Fruit fly (Drosophila melanogaster) whole organism, embryonic: ENCODE results near the gene CG3984.
A peak's percentile ranks its signal among the peaks of the same experiment; 100 is the strongest.

Experiments
- CG10209 ChIP-seq: fragments of 200-800 bp; sonication (Bioruptor generic); optimal IDR thresholded peaks from 3 replicates; lab custom pipeline; 2017; ENCODE audit warnings: missing biosample characterization, mild to moderate bottlenecking, missing genetic modification characterization, missing genetic modification reagents
- CG10267 ChIP-seq: fragments of 200-800 bp; sonication (Bioruptor generic); optimal IDR thresholded peaks from 2 replicates; lab custom pipeline; 2018; ENCODE audit warnings: missing biosample characterization, mild to moderate bottlenecking, missing genetic modification characterization, moderate library complexity
- CG10979 ChIP-seq: fragments of 200-800 bp; sonication (Bioruptor generic); optimal IDR thresholded peaks from 2 replicates; lab custom pipeline; 2018; ENCODE audit warnings: missing biosample characterization, mild to moderate bottlenecking, missing genetic modification characterization, moderate library complexity
- CG11456 ChIP-seq: fragments of 200-800 bp; sonication (Bioruptor generic); IDR thresholded peaks from 3 replicates; pipeline ENCODE4 v1.3.6; 2022; ENCODE audit warnings: missing biosample characterization, missing genetic modification characterization
- CG11504 ChIP-seq: fragments of 200-800 bp; sonication (Bioruptor generic); optimal IDR thresholded peaks from 3 replicates; lab custom pipeline; 2019; ENCODE audit warnings: missing biosample characterization, mild to moderate bottlenecking, missing genetic modification characterization, moderate library complexity
- CG11696 ChIP-seq: fragments of 200-800 bp; sonication (Bioruptor generic); IDR thresholded peaks from 2 replicates; pipeline ENCODE4 v1.3.6; 2022; ENCODE audit warnings: missing biosample characterization, missing genetic modification characterization
- CG16779 ChIP-seq: fragments of 200-800 bp; sonication (Bioruptor generic); IDR thresholded peaks from 2 replicates; pipeline ENCODE4 v1.3.6; 2022; ENCODE audit warnings: missing biosample characterization, missing genetic modification characterization
- CG17802 ChIP-seq: fragments of 200-800 bp; sonication (Bioruptor generic); optimal IDR thresholded peaks from 2 replicates; lab custom pipeline; 2018; ENCODE audit warnings: missing biosample characterization, mild to moderate bottlenecking, missing genetic modification characterization, moderate library complexity
- CG17912 ChIP-seq: fragments of 200-800 bp; sonication (Bioruptor generic); optimal IDR thresholded peaks from 2 replicates; lab custom pipeline; 2018; ENCODE audit warnings: missing biosample characterization, mild to moderate bottlenecking, missing genetic modification characterization
- CG18476 ChIP-seq: fragments of 200-800 bp; sonication (Bioruptor generic); optimal IDR thresholded peaks from 2 replicates; lab custom pipeline; 2016; ENCODE audit warnings: missing biosample characterization, mild to moderate bottlenecking, missing genetic modification characterization
- CG18619 ChIP-seq: fragments of 200-800 bp; sonication (Bioruptor generic); optimal IDR thresholded peaks from 3 replicates; lab custom pipeline; 2017; ENCODE audit warnings: missing biosample characterization, mild to moderate bottlenecking, missing genetic modification characterization
- CG2129 ChIP-seq: fragments of 200-800 bp; sonication (Bioruptor generic); IDR thresholded peaks from 2 replicates; pipeline ENCODE4 v1.3.6; 2022; ENCODE audit warnings: missing biosample characterization, missing genetic modification characterization; ENCODE audit not compliant: partially characterized antibody
- CG31224 ChIP-seq: fragments of 200-800 bp; sonication (Bioruptor generic); IDR thresholded peaks from 2 replicates; pipeline ENCODE4 v1.3.6; 2022; ENCODE audit warnings: missing biosample characterization, missing genetic modification characterization
- CG4820 ChIP-seq: fragments of 200-800 bp; sonication (Bioruptor generic); optimal IDR thresholded peaks from 3 replicates; lab custom pipeline; 2016; ENCODE audit warnings: missing biosample characterization, missing genetic modification characterization
- CG6689 ChIP-seq: fragments of 200-800 bp; sonication (Bioruptor generic); IDR thresholded peaks from 2 replicates; pipeline ENCODE4 v1.3.6; 2022; ENCODE audit warnings: missing biosample characterization, missing genetic modification characterization
- CG7357 ChIP-seq: fragments of 200-800 bp; sonication (Bioruptor generic); IDR thresholded peaks from 3 replicates; pipeline ENCODE4 v1.3.6; 2022; ENCODE audit warnings: missing biosample characterization, missing genetic modification characterization
- Dad ChIP-seq: fragments of 200-800 bp; sonication (Bioruptor generic); optimal IDR thresholded peaks from 3 replicates; lab custom pipeline; 2016; ENCODE audit warnings: missing biosample characterization, missing genetic modification characterization
- Ets97D ChIP-seq: fragments of 200-800 bp; sonication (Bioruptor generic); optimal IDR thresholded peaks from 3 replicates; lab custom pipeline; 2016; ENCODE audit warnings: missing biosample characterization, missing genetic modification characterization
- Fer2 ChIP-seq: fragments of 200-800 bp; sonication (Bioruptor generic); optimal IDR thresholded peaks from 2 replicates; lab custom pipeline; 2018; ENCODE audit warnings: missing biosample characterization, mild to moderate bottlenecking, missing genetic modification characterization, moderate library complexity
- H2.0 ChIP-seq: fragments of 200-800 bp; sonication (Bioruptor generic); IDR thresholded peaks from 2 replicates; pipeline ENCODE4 v1.3.6; 2022; ENCODE audit warnings: missing biosample characterization, missing genetic modification characterization
- Hand ChIP-seq: fragments of 200-800 bp; sonication (Bioruptor generic); optimal IDR thresholded peaks from 2 replicates; lab custom pipeline; 2017; ENCODE audit warnings: mild to moderate bottlenecking, missing biosample characterization, missing genetic modification reagents, missing genetic modification characterization
- Hr51 ChIP-seq, 2 experiments: fragments of 200-800 bp; sonication (Bioruptor generic); optimal IDR thresholded peaks; 2 replicates in 1 of 2; 3 replicates in 1 of 2; lab custom pipeline; 2016 to 2018; ENCODE audit warnings: missing biosample characterization in 2 of 2, missing genetic modification characterization in 2 of 2, mild to moderate bottlenecking in 1 of 2, moderate library complexity in 1 of 2
- Kr ChIP-seq: fragments of 200-800 bp; sonication (Bioruptor generic); optimal IDR thresholded peaks from 2 replicates; lab custom pipeline; 2017; ENCODE audit warnings: missing biosample characterization, mild to moderate bottlenecking, missing genetic modification characterization
- Lim3 ChIP-seq: fragments of 200-800 bp; sonication (Bioruptor generic); IDR thresholded peaks from 2 replicates; pipeline ENCODE4 v1.3.6; 2022; ENCODE audit warnings: missing biosample characterization, missing genetic modification characterization
- Meics ChIP-seq: fragments of 200-800 bp; sonication (Bioruptor generic); optimal IDR thresholded peaks from 2 replicates; lab custom pipeline; 2017; ENCODE audit warnings: missing biosample characterization, mild to moderate bottlenecking, missing genetic modification characterization
- NC2β ChIP-seq: fragments of 200-800 bp; sonication (Bioruptor generic); optimal IDR thresholded peaks from 2 replicates; lab custom pipeline; 2016; ENCODE audit warnings: missing biosample characterization, missing genetic modification characterization
- Nf-YA ChIP-seq: fragments of 200-800 bp; sonication (Bioruptor generic); IDR thresholded peaks from 2 replicates; pipeline ENCODE4 v1.3.6; 2022; ENCODE audit warnings: missing biosample characterization, missing genetic modification characterization
- Pdp1 ChIP-seq, 2 experiments: fragments of 200-800 bp; sonication (Bioruptor generic); optimal IDR thresholded peaks; 3 replicates each; lab custom pipeline; 2016; ENCODE audit warnings: missing biosample characterization in 2 of 2, missing genetic modification characterization in 2 of 2, mild to moderate bottlenecking in 1 of 2, moderate library complexity in 1 of 2
- Ravus ChIP-seq: fragments of 200-800 bp; sonication (Bioruptor generic); IDR thresholded peaks from 2 replicates; pipeline ENCODE4 v1.3.6; 2022; ENCODE audit warnings: missing biosample characterization, missing genetic modification characterization
- Rx ChIP-seq: fragments of 200-800 bp; sonication (Bioruptor generic); IDR thresholded peaks from 2 replicates; pipeline ENCODE4 v1.3.6; 2022; ENCODE audit warnings: missing biosample characterization, missing genetic modification characterization
- Xrp1 ChIP-seq: fragments of 200-800 bp; sonication (Bioruptor generic); IDR thresholded peaks from 2 replicates; pipeline ENCODE4 v1.3.6; 2022; ENCODE audit warnings: missing biosample characterization, missing genetic modification characterization
- ap ChIP-seq: fragments of 200-800 bp; sonication (Bioruptor generic); IDR thresholded peaks from 2 replicates; pipeline ENCODE4 v1.3.6; 2022; ENCODE audit warnings: missing biosample characterization, missing genetic modification characterization
- ash1 ChIP-seq: fragments of 200-800 bp; sonication (Bioruptor generic); optimal IDR thresholded peaks from 2 replicates; lab custom pipeline; 2018; ENCODE audit warnings: missing biosample characterization, mild to moderate bottlenecking, missing genetic modification characterization
- btn ChIP-seq: fragments of 200-800 bp; sonication (Bioruptor generic); optimal IDR thresholded peaks from 2 replicates; lab custom pipeline; 2016; ENCODE audit warnings: missing biosample characterization, missing genetic modification characterization
- chm ChIP-seq: fragments of 200-800 bp; sonication (Bioruptor generic); IDR thresholded peaks from 2 replicates; pipeline ENCODE4 v1.3.6; 2022; ENCODE audit warnings: missing biosample characterization, missing genetic modification characterization
- dati ChIP-seq: fragments of 200-800 bp; sonication (Bioruptor generic); IDR thresholded peaks from 2 replicates; pipeline ENCODE4 v1.3.6; 2022; ENCODE audit warnings: missing biosample characterization, missing genetic modification characterization
- fd64A ChIP-seq: fragments of 200-800 bp; sonication (Bioruptor generic); optimal IDR thresholded peaks from 3 replicates; lab custom pipeline; 2018; ENCODE audit warnings: missing biosample characterization, mild to moderate bottlenecking, missing genetic modification characterization
- gem ChIP-seq: fragments of 200-800 bp; sonication (Bioruptor generic); optimal IDR thresholded peaks from 2 replicates; lab custom pipeline; 2019; ENCODE audit warnings: missing biosample characterization, mild to moderate bottlenecking, missing genetic modification characterization, moderate library complexity
- hbn ChIP-seq: fragments of 200-800 bp; sonication (Bioruptor generic); IDR thresholded peaks from 2 replicates; pipeline ENCODE4 v1.3.6; 2022; ENCODE audit warnings: missing biosample characterization, missing genetic modification characterization; ENCODE audit not compliant: partially characterized antibody
- lbe ChIP-seq: fragments of 200-800 bp; sonication (Bioruptor generic); optimal IDR thresholded peaks from 2 replicates; lab custom pipeline; 2016; ENCODE audit warnings: missing biosample characterization, mild to moderate bottlenecking, missing genetic modification characterization
- prd ChIP-seq, 3 experiments: fragments of >200 bp in 2 of 3; fragments of 200-800 bp in 1 of 3; sonication (Bioruptor generic) in 1 of 3; optimal IDR thresholded peaks in 2 of 3; IDR thresholded peaks in 1 of 3; 2 replicates in 2 of 3; 3 replicates in 1 of 3; pipeline versions ENCODE4 v1.3.6 to Lab custom; 2017 to 2022; ENCODE audit warnings: missing biosample characterization in 1 of 3, missing genetic modification characterization in 1 of 3
- repo ChIP-seq: fragments of 200-800 bp; sonication (Bioruptor generic); optimal IDR thresholded peaks from 2 replicates; lab custom pipeline; 2016; ENCODE audit warnings: missing biosample characterization, missing genetic modification characterization
- sim ChIP-seq: fragments of 200-800 bp; sonication (Bioruptor generic); IDR thresholded peaks from 2 replicates; pipeline ENCODE4 v1.3.6; 2022; ENCODE audit warnings: missing biosample characterization, missing genetic modification characterization
- stc ChIP-seq: fragments of 200-800 bp; sonication (Bioruptor generic); IDR thresholded peaks from 2 replicates; pipeline ENCODE4 v1.3.6; 2022; ENCODE audit warnings: missing biosample characterization, missing genetic modification characterization
- tap ChIP-seq: fragments of 200-800 bp; optimal IDR thresholded peaks from 3 replicates; lab custom pipeline; 2019; ENCODE audit warnings: missing biosample characterization, mild to moderate bottlenecking, missing genetic modification characterization, moderate library complexity
- tx ChIP-seq: fragments of 200-800 bp; sonication (Bioruptor generic); optimal IDR thresholded peaks from 2 replicates; lab custom pipeline; 2016; ENCODE audit warnings: missing biosample characterization, missing genetic modification characterization
- unc-4 ChIP-seq: fragments of 200-800 bp; sonication (Bioruptor generic); IDR thresholded peaks from 2 replicates; pipeline ENCODE4 v1.3.6; 2022; ENCODE audit warnings: missing biosample characterization, missing genetic modification characterization; ENCODE audit not compliant: partially characterized antibody
- wdn ChIP-seq: fragments of 200-800 bp; sonication (Bioruptor generic); IDR thresholded peaks from 2 replicates; pipeline ENCODE4 v1.3.6; 2022; ENCODE audit warnings: missing biosample characterization, missing genetic modification characterization
- z ChIP-seq: fragments of 200-800 bp; sonication (Bioruptor generic); IDR thresholded peaks from 3 replicates; pipeline ENCODE4 v1.3.6; 2022; ENCODE audit warnings: missing biosample characterization, missing genetic modification characterization
- zfh1 ChIP-seq: fragments of 200-800 bp; sonication (Bioruptor generic); IDR thresholded peaks from 3 replicates; pipeline ENCODE4 v1.3.6; 2022; ENCODE audit warnings: missing biosample characterization, missing genetic modification characterization

Gene CG3984

dm6 chr3R:15089250-15089921 is 47.6 kb upstream of the CG3984 start (continued):
- TF ChIP-seq CG18619 (GFP tag; lab: Kevin White, UChicago) (peak; percentile 31), prd (optimal IDR thresholded peaks at IDR 0.05; lab: Kevin White, UChicago) (no peak), prd (GFP tag; IDR thresholded peaks at IDR 0.05; lab: Robert Waterston, UW) (peak; percentile 50; the same call in 2 of the 3 replicates), H2.0 (GFP tag; lab: Robert Waterston, UW) (0 out of 2 replicates have a peak, but pooled peaks have one; percentile 26), Kr (peak; percentile 51), ash1 (GFP tag; lab: Kevin White, UChicago) (no peak), sim (GFP tag; lab: Robert Waterston, UW) (no peak), Pdp1 (GFP tag; optimal IDR thresholded peaks at IDR 0.05; lab: Kevin White, UChicago) (peak; percentile 29 to 68), CG11504 (tag; lab: Kevin White, UChicago) (peak; percentile 22), CG18476 (peak; percentile 44), NC2β (GFP tag; lab: Kevin White, UChicago) (peak; percentile 46), CG11456 (GFP tag; lab: Robert Waterston, UW) (no peak), Rx (no peak), hbn (GFP tag; lab: Robert Waterston, UW) (no peak), CG7357 (GFP tag; lab: Robert Waterston, UW) (no peak), CG31224 (GFP tag; lab: Robert Waterston, UW) (no peak), dati (GFP tag; lab: Robert Waterston, UW) (no peak), zfh1 (GFP tag; lab: Robert Waterston, UW) (no peak), z (GFP tag; lab: Robert Waterston, UW) (no peak), Xrp1 (GFP tag; lab: Robert Waterston, UW) (peak; percentile 13; the same call in 1 of the 2 replicates), Meics (GFP tag; lab: Kevin White, UChicago) (peak; percentile 40), tx (GFP tag; lab: Kevin White, UChicago) (no peak), Hr51 (GFP tag; optimal IDR thresholded peaks at IDR 0.05; lab: Kevin White, UChicago) (no peak), stc (GFP tag; lab: Robert Waterston, UW) (no peak), btn (GFP tag; lab: Kevin White, UChicago) (no peak), lbe (GFP tag; lab: Kevin White, UChicago) (no peak), Nf-YA (no peak), Lim3 (GFP tag; lab: Robert Waterston, UW) (no peak), repo (GFP tag; lab: Kevin White, UChicago) (no peak), ap (GFP tag; lab: Robert Waterston, UW) (no peak), CG11696 (no peak), wdn (no peak), CG17802 (tag; lab: Kevin White, UChicago) (no peak), CG10267 (tag; lab: Kevin White, UChicago) (peak; percentile 25), Ravus (GFP tag; lab: Robert Waterston, UW) (no peak), CG4820 (GFP tag; lab: Kevin White, UChicago) (no peak), CG16779 (no peak), tap (tag; lab: Kevin White, UChicago) (peak; percentile 15), Hand (GFP tag; lab: Kevin White, UChicago) (no peak), unc-4 (no peak), gem (tag; lab: Kevin White, UChicago) (peak; percentile 33), CG10209 (GFP tag; lab: Kevin White, UChicago) (peak; percentile 65), Ets97D (GFP tag; lab: Kevin White, UChicago) (no peak), Dad (GFP tag; lab: Kevin White, UChicago) (no peak), CG10979 (tag; lab: Kevin White, UChicago) (peak; percentile 10), Fer2 (tag; lab: Kevin White, UChicago) (peak; percentile 20), fd64A (GFP tag; lab: Kevin White, UChicago) (peak; percentile 78), chm (peak; percentile 60; the same call in 1 of the 2 replicates), CG17912 (GFP tag; lab: Kevin White, UChicago) (no peak), CG6689 (GFP tag; lab: Robert Waterston, UW) (no peak), CG2129 (no peak)
